Worm (Caenorhabditis elegans): Measurements from ENCODE around the gene rbm-25.
A peak's percentile ranks its signal among the peaks of the same experiment; 100 is the strongest.

The rbm-25 gene

ce11 chrV:12528919-12529318 lies 30.9 kb downstream of the rbm-25 start:
- TF ChIP-seq ztf-7 (tag; optimal IDR thresholded peaks at IDR 0.05) (no peak), madf-9 (GFP tag; conservative IDR thresholded peaks at IDR 0.05) (no peak), lin-39 (tag; optimal IDR thresholded peaks at IDR 0.05) (no peak), gei-8 (GFP tag; optimal IDR thresholded peaks at IDR 0.05) (no peak), tra-1 (GFP tag; IDR thresholded peaks at IDR 0.05) (no peak), zag-1 (tag; optimal IDR thresholded peaks at IDR 0.05) (no peak), vab-7 (GFP tag; IDR thresholded peaks at IDR 0.05) (no peak), spr-3 (GFP tag; optimal IDR thresholded peaks at IDR 0.05) (no peak), F49E8.2 (tag; optimal IDR thresholded peaks at IDR 0.05; ENCODE audit: borderline replicate concordance) (no peak), dmd-8 (GFP tag; IDR thresholded peaks at IDR 0.05) (no peak), T26A8.4 (GFP tag; IDR thresholded peaks at IDR 0.05) (no peak), nhr-237 (tag; optimal IDR thresholded peaks at IDR 0.05) (no peak), unc-130 (GFP tag; optimal IDR thresholded peaks at IDR 0.05) (no peak), lin-38 (GFP tag; IDR thresholded peaks at IDR 0.05) (no peak), mxl-2 (GFP tag; conservative IDR thresholded peaks at IDR 0.05) (no peak), duxl-1 (tag; optimal IDR thresholded peaks at IDR 0.05; ENCODE audit: poor library complexity) (no peak), egl-43 (GFP tag; IDR thresholded peaks at IDR 0.05) (no peak), F10B5.3 (tag; optimal IDR thresholded peaks at IDR 0.05) (no peak), mxl-3 (GFP tag; optimal IDR thresholded peaks at IDR 0.05) (peak; percentile 54), nhr-25 (tag; optimal IDR thresholded peaks at IDR 0.05; ENCODE audit: borderline replicate concordance, insufficient read depth) (peak; percentile 71), nhr-102 (tag; optimal IDR thresholded peaks at IDR 0.05) (no peak), mes-2 (tag; optimal IDR thresholded peaks at IDR 0.05; ENCODE audit: poor library complexity, severe bottlenecking) (no peak), hlh-11 (tag; optimal IDR thresholded peaks at IDR 0.05) (peak; percentile 70), lin-1 (GFP tag; IDR thresholded peaks at IDR 0.05) (no peak), ceh-82 (tag; optimal IDR thresholded peaks at IDR 0.05) (no peak), zfp-2 (tag; optimal IDR thresholded peaks at IDR 0.05) (no peak), nhr-76 (tag; optimal IDR thresholded peaks at IDR 0.05) (no peak), dve-1 (tag; optimal IDR thresholded peaks at IDR 0.05; ENCODE audit: insufficient read depth) (peak; percentile 75), jun-1 (tag; optimal IDR thresholded peaks at IDR 0.05) (no peak), nhr-41 (GFP tag; IDR thresholded peaks at IDR 0.05) (no peak), lin-29 (GFP tag; IDR thresholded peaks at IDR 0.05) (no peak), unc-39 (tag; optimal IDR thresholded peaks at IDR 0.05) (no peak), snpc-1.2 (GFP tag; IDR thresholded peaks at IDR 0.05) (no peak), snpc-4 (tag; optimal IDR thresholded peaks at IDR 0.05) (no peak), cey-2 (tag; optimal IDR thresholded peaks at IDR 0.05; ENCODE audit: borderline replicate concordance, insufficient read depth) (no peak), hif-1 (tag; optimal IDR thresholded peaks at IDR 0.05) (peak in 1 of 2 experiments; percentile 77), arid-1 (GFP tag; conservative IDR thresholded peaks at IDR 0.05) (no peak), dmd-9 (GFP tag; IDR thresholded peaks at IDR 0.05) (no peak), ZK546.5 (tag; optimal IDR thresholded peaks at IDR 0.05) (no peak), mep-1 (tag; optimal IDR thresholded peaks at IDR 0.05) (peak; percentile 64), aha-1 (tag) (peak; percentile 86), nhr-10 (tag; optimal IDR thresholded peaks at IDR 0.05) (no peak), nhr-42 (GFP tag; IDR thresholded peaks at IDR 0.05) (no peak), daf-12 (tag; optimal IDR thresholded peaks at IDR 0.05) (peak; percentile 30), lir-3 (tag; optimal IDR thresholded peaks at IDR 0.05) (no peak), nhr-6 (tag; optimal IDR thresholded peaks at IDR 0.05) (peak; percentile 33), R02D3.7 (tag; optimal IDR thresholded peaks at IDR 0.05) (no peak), dpl-1 (GFP tag; optimal IDR thresholded peaks at IDR 0.05) (no peak), unc-62 (GFP tag; optimal IDR thresholded peaks at IDR 0.05 in 1 of 2) (peak in 1 of 2 experiments; percentile 99), unc-62 (tag; optimal IDR thresholded peaks at IDR 0.05) (no peak), egl-27 (tag; optimal IDR thresholded peaks at IDR 0.05) (no peak), ZK337.2 (GFP tag; IDR thresholded peaks at IDR 0.05) (no peak)
